Worm (Caenorhabditis elegans): ENCODE measurements around the gene mec-14.

Gene mec-14

ce11 chrIII:7170090-7170489 lies 22.7 kb downstream of the mec-14 start:
- TF ChIP-seq lin-13 (GFP tag; optimal IDR thresholded peaks at IDR 0.05) = no peak
- TF ChIP-seq lin-15B (tag; optimal IDR thresholded peaks at IDR 0.05) = no peak
- TF ChIP-seq nhr-19 (GFP tag; conservative IDR thresholded peaks at IDR 0.05) = no peak
- no peak for TF ChIP-seq ama-1 (optimal IDR thresholded peaks at IDR 0.05)
- no peak for TF ChIP-seq unc-30 (tag; optimal IDR thresholded peaks at IDR 0.05)
- TF ChIP-seq ces-1 (GFP tag; optimal IDR thresholded peaks at IDR 0.05) = no peak
- no peak for TF ChIP-seq egl-27 (tag; optimal IDR thresholded peaks at IDR 0.05)
- no peak for TF ChIP-seq nhr-76 (tag; optimal IDR thresholded peaks at IDR 0.05)
- TF ChIP-seq nhr-12 (tag; optimal IDR thresholded peaks at IDR 0.05) = no peak
- no peak for TF ChIP-seq mep-1 (tag; optimal IDR thresholded peaks at IDR 0.05)
- no peak for TF ChIP-seq tlp-1 (tag; optimal IDR thresholded peaks at IDR 0.05)
- TF ChIP-seq lin-14 (GFP tag; optimal IDR thresholded peaks at IDR 0.05) = no peak
- no peak for TF ChIP-seq nhr-90 (tag; optimal IDR thresholded peaks at IDR 0.05; ENCODE audit: poor library complexity)
- TF ChIP-seq pax-3 (tag; optimal IDR thresholded peaks at IDR 0.05) = no peak

ce11 chrIII:7167568-7167937 lies 25.2 kb downstream of the mec-14 start, which contains the start of gene acs-4:
Gene acs-4 (plus strand): TSS chrIII:7167838.
- TF ChIP-seq nhr-77 (tag; optimal IDR thresholded peaks at IDR 0.05) = no peak
- peak; percentile 12 for TF ChIP-seq blmp-1 (tag; optimal IDR thresholded peaks at IDR 0.05)

- TF ChIP-seq nhr-11 (tag; optimal IDR thresholded peaks at IDR 0.05) (no peak), pax-3 (tag; optimal IDR thresholded peaks at IDR 0.05) (no peak), snpc-4 (tag; optimal IDR thresholded peaks at IDR 0.05) (peak; percentile 14), rnt-1 (tag; optimal IDR thresholded peaks at IDR 0.05) (peak; percentile 30), ama-1 (optimal IDR thresholded peaks at IDR 0.05) (no peak), sup-37 (GFP tag; optimal IDR thresholded peaks at IDR 0.05) (no peak), ces-1 (GFP tag; optimal IDR thresholded peaks at IDR 0.05) (no peak), hlh-4 (tag; optimal IDR thresholded peaks at IDR 0.05) (no peak), lir-3 (tag; optimal IDR thresholded peaks at IDR 0.05; ENCODE audit: poor library complexity) (no peak), swsn-7 (tag; optimal IDR thresholded peaks at IDR 0.05) (peak; percentile 32), lin-15B (tag; optimal IDR thresholded peaks at IDR 0.05) (no peak), nhr-85 (tag) (peak; percentile 30), sptf-1 (tag; optimal IDR thresholded peaks at IDR 0.05) (no peak), lin-13 (GFP tag; optimal IDR thresholded peaks at IDR 0.05) (no peak), pag-3 (tag; optimal IDR thresholded peaks at IDR 0.05; ENCODE audit: borderline replicate concordance, insufficient read depth) (no peak), ceh-63 (GFP tag; optimal IDR thresholded peaks at IDR 0.05) (no peak), F16B12.6 (tag; optimal IDR thresholded peaks at IDR 0.05) (peak; percentile 23), irx-1 (tag; optimal IDR thresholded peaks at IDR 0.05) (no peak), egl-13 (tag; optimal IDR thresholded peaks at IDR 0.05) (no peak), lin-14 (GFP tag; optimal IDR thresholded peaks at IDR 0.05) (peak; percentile 95), nhr-12 (tag; optimal IDR thresholded peaks at IDR 0.05) (no peak), efl-3 (GFP tag; optimal IDR thresholded peaks at IDR 0.05) (no peak), aly-2 (tag; optimal IDR thresholded peaks at IDR 0.05) (no peak), egl-27 (tag; optimal IDR thresholded peaks at IDR 0.05) (peak in 1 of 2 experiments; percentile 46), ztf-11 (tag; optimal IDR thresholded peaks at IDR 0.05) (no peak), xbp-1 (tag; optimal IDR thresholded peaks at IDR 0.05) (peak; percentile 24), zag-1 (tag; optimal IDR thresholded peaks at IDR 0.05) (no peak), hpl-2 (GFP tag; optimal IDR thresholded peaks at IDR 0.05) (no peak), unc-86 (tag; optimal IDR thresholded peaks at IDR 0.05) (peak; percentile 14), dsc-1 (tag; optimal IDR thresholded peaks at IDR 0.05) (no peak), ceh-88 (GFP tag; IDR thresholded peaks at IDR 0.05) (no peak), nhr-20 (tag; optimal IDR thresholded peaks at IDR 0.05) (no peak), lin-35 (GFP tag; optimal IDR thresholded peaks at IDR 0.05) (peak; percentile 10 to 61), elt-3 (tag; optimal IDR thresholded peaks at IDR 0.05) (peak in 1 of 6 experiments; percentile 14), fos-1 (tag; optimal IDR thresholded peaks at IDR 0.05) (no peak), nhr-28 (tag; optimal IDR thresholded peaks at IDR 0.05) (no peak), unc-30 (tag; optimal IDR thresholded peaks at IDR 0.05) (no peak), lsy-2 (tag; optimal IDR thresholded peaks at IDR 0.05) (peak; percentile 12 to 63), C34B4.2 (tag; optimal IDR thresholded peaks at IDR 0.05) (no peak), vab-15 (tag; optimal IDR thresholded peaks at IDR 0.05) (no peak)
Observed at ce11 chrIII:7166664-7167567, 25.9 kb downstream of the mec-14 start.
